Fruit fly (Drosophila melanogaster) Kc167 (cell line): Measurements from ENCODE around the gene Alms1b.

ENCODE experiments used
- Myc ChIP-seq: fragments of >200 bp; optimal IDR thresholded peaks from 2 replicates; lab custom pipeline; 2017; ENCODE audit warnings: missing external identifiers
- Sin3A ChIP-seq: fragments of >200 bp; optimal IDR thresholded peaks from 2 replicates; lab custom pipeline; 2018; ENCODE audit warnings: missing external identifiers
- h ChIP-seq: fragments of >200 bp; optimal IDR thresholded peaks from 3 replicates; lab custom pipeline; 2018; ENCODE audit warnings: missing external identifiers
- insv ChIP-seq: fragments of >200 bp; optimal IDR thresholded peaks from 3 replicates; lab custom pipeline; 2018; ENCODE audit warnings: missing external identifiers
- psq ChIP-seq: fragments of >200 bp; optimal IDR thresholded peaks from 2 replicates; lab custom pipeline; 2017; ENCODE audit warnings: missing external identifiers
- ttk ChIP-seq: sonication (Bioruptor generic); optimal IDR thresholded peaks from 2 replicates; lab custom pipeline; 2017; ENCODE audit warnings: missing external identifiers

Alms1b gene

DNA sequence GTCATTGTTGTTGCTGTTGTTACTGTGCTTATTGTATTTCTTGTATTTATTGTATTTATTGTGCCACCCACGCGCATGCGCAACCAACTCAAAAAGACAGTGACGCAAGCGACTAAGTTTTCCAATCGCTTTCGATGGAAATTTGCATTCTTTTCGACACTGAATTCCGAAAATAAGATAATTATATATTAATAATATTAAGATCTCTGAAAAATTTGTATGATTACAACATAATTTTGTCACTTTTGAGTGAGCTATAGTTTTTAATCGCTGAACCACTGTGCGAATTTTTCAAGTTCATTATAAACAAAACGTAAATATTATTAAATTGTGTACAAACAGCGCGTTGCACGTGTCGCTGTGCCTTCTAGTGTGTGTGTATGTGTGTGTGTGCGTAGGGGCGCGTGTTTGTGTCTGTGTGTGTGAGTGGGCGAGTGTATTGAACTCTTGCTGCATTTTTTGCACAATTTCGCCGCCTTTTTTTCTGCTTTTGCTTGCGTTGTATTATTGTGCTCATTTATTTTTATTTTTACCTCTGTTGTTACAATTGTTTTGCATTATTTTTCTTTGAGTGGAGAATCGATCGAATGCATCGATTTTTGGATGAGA lies 14.9 kb downstream of the Alms1b start:
- TF ChIP-seq psq (lab: Kevin White, UChicago) = no peak
- no peak for TF ChIP-seq insv (lab: Kevin White, UChicago)
- no peak for TF ChIP-seq ttk (lab: Kevin White, UChicago)
- TF ChIP-seq h (lab: Kevin White, UChicago) = no peak
- no peak for TF ChIP-seq Sin3A
- TF ChIP-seq Myc (lab: Kevin White, UChicago) = no peak

- no peak for TF ChIP-seq ttk (lab: Kevin White, UChicago)
- TF ChIP-seq Sin3A = no peak
- TF ChIP-seq Myc (lab: Kevin White, UChicago) = no peak
- no peak for TF ChIP-seq psq (lab: Kevin White, UChicago)
- TF ChIP-seq h (lab: Kevin White, UChicago) = no peak
- no peak for TF ChIP-seq insv (lab: Kevin White, UChicago)
Measured at dm6 chrX:4614945-4615344, 15.8 kb downstream of the Alms1b start.

- TF ChIP-seq Sin3A (no peak), insv (lab: Kevin White, UChicago) (no peak), psq (lab: Kevin White, UChicago) (no peak), h (lab: Kevin White, UChicago) (no peak), ttk (lab: Kevin White, UChicago) (no peak), Myc (lab: Kevin White, UChicago) (no peak)
Measured at dm6 chrX:4614325-4614724, 16.4 kb downstream of the Alms1b start.

DNA sequence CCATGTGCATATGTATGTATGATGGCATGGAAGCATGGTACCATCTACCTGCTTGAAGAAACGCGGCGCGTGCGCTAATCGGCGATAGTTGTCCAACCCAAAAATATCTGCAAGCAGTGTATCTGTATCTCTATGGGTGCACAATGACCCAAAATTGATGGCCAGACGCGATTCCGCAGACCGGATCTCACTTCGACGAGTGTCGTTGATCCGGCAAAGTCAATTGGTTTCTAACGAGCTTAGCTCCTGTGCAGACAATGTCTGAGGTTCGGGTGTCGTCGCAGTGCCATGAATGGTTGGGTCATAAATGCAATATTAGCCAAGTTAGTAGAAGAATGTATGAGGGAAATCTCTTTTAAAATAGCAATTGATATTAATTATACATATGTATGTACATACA lies 17.1 kb downstream of the Alms1b start:
- TF ChIP-seq ttk (lab: Kevin White, UChicago) (no peak), psq (lab: Kevin White, UChicago) (no peak), h (lab: Kevin White, UChicago) (no peak), Myc (lab: Kevin White, UChicago) (no peak), insv (lab: Kevin White, UChicago) (no peak), Sin3A (no peak)

DNA sequence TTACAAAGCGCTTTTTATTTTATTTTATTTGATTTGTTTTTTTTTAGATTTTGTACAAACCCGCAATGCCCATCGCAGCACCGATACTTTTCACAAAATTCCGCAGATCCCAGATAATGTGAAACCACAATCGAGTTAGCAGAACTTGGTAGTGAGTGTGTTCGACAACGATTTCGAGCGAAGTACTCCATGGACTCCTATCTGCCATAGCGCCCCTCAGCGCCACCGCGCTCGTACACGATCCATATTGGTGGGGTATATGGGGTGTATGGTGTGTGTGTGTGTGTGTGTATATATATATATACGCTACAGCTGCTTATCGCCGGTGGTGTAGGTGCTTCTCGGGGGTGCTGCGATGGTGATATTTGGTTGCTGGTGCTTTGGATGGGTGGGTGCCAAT lies 18.3 kb downstream of the Alms1b start:
- no peak for TF ChIP-seq Sin3A
- TF ChIP-seq psq (lab: Kevin White, UChicago) = no peak
- TF ChIP-seq ttk (lab: Kevin White, UChicago) = no peak
- TF ChIP-seq insv (lab: Kevin White, UChicago) = no peak
- TF ChIP-seq Myc (lab: Kevin White, UChicago) = no peak
- TF ChIP-seq h (lab: Kevin White, UChicago) = no peak

DNA sequence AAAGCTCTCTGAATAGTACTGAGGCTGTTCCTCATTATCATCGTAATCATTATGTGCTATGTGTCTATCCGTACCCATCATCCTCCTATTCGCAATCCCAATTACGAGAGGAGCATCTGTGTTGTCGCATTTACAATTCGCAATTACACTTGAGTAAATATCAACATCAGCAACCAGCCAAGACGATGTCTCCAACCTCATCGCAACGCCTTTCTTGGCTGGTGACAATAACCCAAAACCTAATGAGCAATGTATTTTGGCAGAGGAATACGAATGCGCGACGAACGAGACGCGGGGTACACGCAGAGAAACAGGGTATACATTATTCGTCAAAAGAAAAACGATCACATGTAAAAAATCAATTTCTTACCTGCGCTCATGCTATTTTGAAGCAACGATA lies 20.3 kb downstream of the Alms1b start:
- TF ChIP-seq Myc (lab: Kevin White, UChicago) (no peak), insv (lab: Kevin White, UChicago) (no peak), psq (lab: Kevin White, UChicago) (no peak), ttk (lab: Kevin White, UChicago) (no peak), Sin3A (no peak)

- TF ChIP-seq Sin3A = no peak
Measured at dm6 chrX:4609737-4610136, 21.0 kb downstream of the Alms1b start.

dm6 chrX:4606447-4606846 lies 24.3 kb downstream of the Alms1b start:
- no peak for TF ChIP-seq psq (lab: Kevin White, UChicago)
- no peak for TF ChIP-seq h (lab: Kevin White, UChicago)
- TF ChIP-seq Myc (lab: Kevin White, UChicago) = no peak
- TF ChIP-seq insv (lab: Kevin White, UChicago) = no peak
- TF ChIP-seq Sin3A = no peak
- no peak for TF ChIP-seq ttk (lab: Kevin White, UChicago)

DNA sequence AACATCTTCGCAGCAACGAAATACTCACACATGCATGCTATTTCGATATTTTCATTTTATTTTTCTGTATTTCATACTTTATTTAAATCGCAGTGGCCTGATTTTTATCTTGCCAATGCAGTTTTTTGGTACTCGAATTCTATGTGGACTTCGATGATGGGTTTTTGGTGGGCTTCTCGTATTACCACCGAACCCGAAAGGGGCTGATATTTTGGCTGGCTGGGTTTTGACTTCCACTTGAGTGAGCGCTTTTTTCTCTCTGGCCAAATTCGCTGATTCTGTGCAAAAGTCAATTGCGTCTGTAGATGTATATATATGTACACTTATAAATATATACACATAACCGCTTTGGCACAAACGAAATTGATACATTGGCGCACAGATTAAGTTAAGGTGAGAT lies 25.4 kb downstream of the Alms1b start:
- TF ChIP-seq psq (lab: Kevin White, UChicago) = no peak
- TF ChIP-seq h (lab: Kevin White, UChicago) = no peak
- TF ChIP-seq insv (lab: Kevin White, UChicago) = no peak
- TF ChIP-seq Sin3A = no peak
- TF ChIP-seq Myc (lab: Kevin White, UChicago) = no peak
- TF ChIP-seq ttk (lab: Kevin White, UChicago) = no peak

DNA sequence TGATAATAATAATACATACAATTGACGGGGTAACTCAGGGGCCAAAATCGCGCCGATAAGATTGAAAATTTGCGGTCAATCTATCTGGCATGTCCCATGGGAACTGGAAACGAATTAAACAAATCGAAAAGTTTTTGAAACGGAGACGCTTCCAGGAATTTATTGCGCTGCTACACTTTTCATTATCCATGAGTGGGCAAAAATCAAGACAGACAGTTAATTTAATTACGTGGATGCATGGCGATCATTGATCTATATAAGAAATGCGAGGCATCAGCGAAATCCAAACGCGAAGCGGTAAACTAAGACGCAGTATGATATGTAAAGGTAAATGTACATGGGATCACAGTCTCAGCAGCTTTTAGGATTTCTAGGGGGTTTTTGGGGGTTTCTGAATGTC lies 26.2 kb downstream of the Alms1b start:
- no peak for TF ChIP-seq insv (lab: Kevin White, UChicago)
- no peak for TF ChIP-seq psq (lab: Kevin White, UChicago)
- TF ChIP-seq h (lab: Kevin White, UChicago) = no peak
- no peak for TF ChIP-seq Myc (lab: Kevin White, UChicago)
- no peak for TF ChIP-seq ttk (lab: Kevin White, UChicago)
- TF ChIP-seq Sin3A = no peak

- TF ChIP-seq Sin3A (no peak), psq (lab: Kevin White, UChicago) (no peak), Myc (lab: Kevin White, UChicago) (no peak), h (lab: Kevin White, UChicago) (no peak), insv (lab: Kevin White, UChicago) (no peak)
Measured at dm6 chrX:4604107-4604506, 26.6 kb downstream of the Alms1b start.

DNA sequence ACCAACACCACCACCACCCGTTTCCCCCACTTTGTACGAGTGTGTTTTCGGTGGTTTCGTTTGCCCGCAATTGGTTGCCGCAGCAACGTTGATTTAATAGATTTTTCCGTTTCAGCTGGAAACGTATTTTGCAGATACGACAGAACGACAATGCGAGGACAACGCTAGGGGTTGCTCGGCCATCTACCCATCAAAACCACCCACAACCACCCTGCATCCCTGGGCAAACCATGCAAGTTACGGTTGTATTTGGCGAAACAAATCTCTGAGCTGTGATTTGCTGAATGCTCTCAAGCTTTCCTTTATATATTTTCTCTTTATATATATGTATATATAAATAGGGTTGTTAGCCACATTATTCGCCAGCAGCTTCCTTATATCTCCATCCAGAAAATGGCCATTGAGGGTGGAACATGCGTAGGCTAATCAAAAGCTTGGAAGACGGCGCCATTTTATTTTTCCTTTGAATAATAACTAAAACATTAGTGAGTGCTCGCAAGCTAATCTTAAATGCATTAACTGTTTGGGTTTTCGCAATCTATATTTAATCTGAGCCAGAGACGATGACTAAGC lies 30.8 kb downstream of the Alms1b start:
- TF ChIP-seq insv (lab: Kevin White, UChicago) = no peak
- no peak for TF ChIP-seq Myc (lab: Kevin White, UChicago)
- TF ChIP-seq Sin3A = no peak
- no peak for TF ChIP-seq h (lab: Kevin White, UChicago)
- TF ChIP-seq ttk (lab: Kevin White, UChicago) = no peak
- TF ChIP-seq psq (lab: Kevin White, UChicago) = no peak
